Worm (Caenorhabditis elegans) whole organism, young adult: ENCODE results near the gene nhr-219.

Source experiments
- F23B12.7 ChIP-seq: sonication (generic microtip); optimal IDR thresholded peaks from 2 replicates; lab custom pipeline; 2017; ENCODE audit warnings: missing genetic modification characterization, mild to moderate bottlenecking, missing compliant biosample characterization, antibody characterized with exemption, moderate library complexity; ENCODE audit not compliant: insufficient read depth
- pha-4 ChIP-seq: fragments of 150-350 bp; sonication (generic microtip); optimal IDR thresholded peaks from 2 replicates; lab custom pipeline; 2014; ENCODE audit warnings: missing biosample characterization, missing genetic modification reagents, missing genetic modification characterization

DNA sequence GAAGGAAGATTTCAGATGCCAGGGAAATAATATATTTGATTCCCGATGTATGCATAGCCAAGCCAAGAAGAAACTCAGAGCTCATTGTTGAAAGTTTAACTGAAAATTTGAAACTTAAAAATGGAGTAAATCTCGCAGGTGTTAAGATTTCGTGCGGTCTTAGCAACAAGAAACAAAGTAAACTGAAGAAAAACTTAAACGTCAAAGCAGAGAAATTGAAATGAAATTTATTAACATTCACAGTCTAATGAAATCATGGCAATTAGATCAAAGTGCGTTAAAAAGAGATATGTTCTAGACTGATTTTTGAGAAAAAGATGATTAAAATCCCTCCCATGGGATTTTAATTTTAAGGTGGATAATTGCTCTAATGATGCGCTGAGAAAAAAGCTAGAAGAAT lies 14.9 kb upstream of the nhr-219 start, which contains the start of gene str-84:
- no peak for TF ChIP-seq pha-4 (tag; lab: Kevin White, UChicago)
- no peak for TF ChIP-seq F23B12.7 (tag; lab: Kevin White, UChicago)
